Fruit fly (Drosophila melanogaster) whole organism, wandering third instar larva: ENCODE data around the gene CG4701.
"Not testable (repeated sequence)": the region's sequence is repeated elsewhere in the genome, so short reads cannot be mapped to it uniquely, and the experiment has no call there.

ENCODE experiments used
- Abd-B ChIP-seq: fragments of >200 bp; optimal IDR thresholded peaks from 2 replicates; lab custom pipeline; 2017; ENCODE audit warnings: missing biosample characterization, missing genetic modification characterization
- CG32264 ChIP-seq: fragments of 200-800 bp; sonication (Bioruptor generic); optimal IDR thresholded peaks from 2 replicates; lab custom pipeline; 2016; ENCODE audit warnings: missing biosample characterization, missing genetic modification characterization
- CG9705 ChIP-seq: fragments of 200-800 bp; sonication (Bioruptor generic); optimal IDR thresholded peaks from 2 replicates; lab custom pipeline; 2018; ENCODE audit warnings: missing biosample characterization, mild to moderate bottlenecking, missing genetic modification characterization
- CrebA ChIP-seq: fragments of 200-800 bp; sonication (Bioruptor generic); optimal IDR thresholded peaks from 2 replicates; lab custom pipeline; 2016; ENCODE audit warnings: missing biosample characterization, mild to moderate bottlenecking, missing genetic modification characterization, borderline replicate concordance
- GATAd ChIP-seq: sonication (Bioruptor generic); optimal IDR thresholded peaks from 2 replicates; lab custom pipeline; 2016; ENCODE audit warnings: missing biosample characterization, missing genetic modification characterization
- HLH106 ChIP-seq: fragments of 200-800 bp; optimal IDR thresholded peaks from 3 replicates; lab custom pipeline; 2019; ENCODE audit warnings: missing biosample characterization, mild to moderate bottlenecking, missing genetic modification characterization, moderate library complexity
- Hr78 ChIP-seq: fragments of >200 bp; optimal IDR thresholded peaks from 2 replicates; lab custom pipeline; 2017; ENCODE audit warnings: missing biosample characterization, missing genetic modification characterization
- Hr83 ChIP-seq: fragments of 200-300 bp; sonication (Bioruptor generic); optimal IDR thresholded peaks from 2 replicates; lab custom pipeline; 2016; ENCODE audit warnings: missing biosample characterization, mild to moderate bottlenecking, missing genetic modification characterization, moderate library complexity; ENCODE audit not compliant: poor library complexity, severe bottlenecking
- Jra ChIP-seq: sonication (Bioruptor generic); optimal IDR thresholded peaks from 2 replicates; lab custom pipeline; 2016; ENCODE audit warnings: missing biosample characterization, missing genetic modification characterization
- Mio ChIP-seq: sonication (Bioruptor generic); optimal IDR thresholded peaks from 2 replicates; lab custom pipeline; 2016; ENCODE audit warnings: missing biosample characterization, missing genetic modification characterization
- OdsH ChIP-seq: fragments of 200-800 bp; sonication (Bioruptor generic); optimal IDR thresholded peaks from 2 replicates; lab custom pipeline; 2016; ENCODE audit warnings: missing biosample characterization, mild to moderate bottlenecking, missing genetic modification characterization
- Rel ChIP-seq, 2 experiments: fragments of 200-800 bp; sonication (Bioruptor generic) in 1 of 2; optimal IDR thresholded peaks; 2 replicates in 1 of 2; 3 replicates in 1 of 2; lab custom pipeline; 2016 to 2019; ENCODE audit warnings: mild to moderate bottlenecking in 2 of 2, missing biosample characterization in 2 of 2, missing genetic modification characterization in 2 of 2, moderate library complexity in 1 of 2
- Vsx2 ChIP-seq: fragments of 200-300, 225-300 bp; sonication (Bioruptor generic); optimal IDR thresholded peaks from 2 replicates; lab custom pipeline; 2018; ENCODE audit warnings: missing biosample characterization, missing genetic modification characterization; ENCODE audit not compliant: partially characterized antibody
- brk ChIP-seq: fragments of 200-800 bp; sonication (Bioruptor generic); optimal IDR thresholded peaks from 2 replicates; lab custom pipeline; 2016; ENCODE audit warnings: missing biosample characterization, mild to moderate bottlenecking, missing genetic modification characterization
- dl ChIP-seq, 2 experiments: fragments of 175-275, 200-275 bp in 1 of 2; fragments of 200-275 bp in 1 of 2; sonication (Bioruptor generic); optimal IDR thresholded peaks; lab custom pipeline; 2018; ENCODE audit warnings: mild to moderate bottlenecking in 2 of 2, missing biosample characterization in 2 of 2, missing genetic modification characterization in 2 of 2, moderate library complexity in 2 of 2; ENCODE audit not compliant: partially characterized antibody in 2 of 2, insufficient read depth in 1 of 2
- dmrt93B ChIP-seq: fragments of 200-800 bp; sonication (Bioruptor generic); optimal IDR thresholded peaks from 2 replicates; lab custom pipeline; 2018; ENCODE audit warnings: missing biosample characterization, mild to moderate bottlenecking, missing genetic modification characterization
- dsf ChIP-seq: sonication (Bioruptor generic); optimal IDR thresholded peaks from 2 replicates; lab custom pipeline; 2016; ENCODE audit warnings: missing biosample characterization, missing genetic modification characterization, borderline replicate concordance
- ey ChIP-seq: fragments of 200-800 bp; sonication (Bioruptor generic); optimal IDR thresholded peaks from 2 replicates; lab custom pipeline; 2016; ENCODE audit warnings: missing biosample characterization, missing genetic modification characterization
- foxo ChIP-seq, 2 experiments: fragments of 200-800 bp; sonication (Bioruptor generic); optimal IDR thresholded peaks; 2 replicates in 1 of 2; 3 replicates in 1 of 2; lab custom pipeline; 2016 to 2017; ENCODE audit warnings: missing biosample characterization in 2 of 2, missing genetic modification characterization in 2 of 2
- fru ChIP-seq: fragments of 200-800 bp; sonication (Bioruptor generic); optimal IDR thresholded peaks from 3 replicates; lab custom pipeline; 2016; ENCODE audit warnings: missing biosample characterization, mild to moderate bottlenecking, missing genetic modification characterization
- h ChIP-seq: fragments of 200-800 bp; sonication (Bioruptor generic); optimal IDR thresholded peaks from 3 replicates; lab custom pipeline; 2016; ENCODE audit warnings: missing biosample characterization, mild to moderate bottlenecking, missing genetic modification characterization
- jim ChIP-seq: fragments of 175-275, 200-325 bp; sonication (Bioruptor generic); optimal IDR thresholded peaks from 2 replicates; lab custom pipeline; 2016; ENCODE audit warnings: missing biosample characterization, mild to moderate bottlenecking, missing genetic modification characterization
- lola ChIP-seq: fragments of >200 bp; optimal IDR thresholded peaks from 2 replicates; lab custom pipeline; 2017; ENCODE audit warnings: missing biosample characterization, missing genetic modification characterization
- pan ChIP-seq: fragments of >200 bp; optimal IDR thresholded peaks from 2 replicates; lab custom pipeline; 2017
- psq ChIP-seq: fragments of 200-800 bp; sonication (Bioruptor generic); optimal IDR thresholded peaks from 3 replicates; lab custom pipeline; 2017; ENCODE audit warnings: missing biosample characterization, mild to moderate bottlenecking, missing genetic modification characterization, moderate library complexity
- tai ChIP-seq: sonication (Bioruptor generic); optimal IDR thresholded peaks from 2 replicates; lab custom pipeline; 2016; ENCODE audit warnings: missing biosample characterization, missing genetic modification characterization
- woc ChIP-seq: sonication (Bioruptor generic); optimal IDR thresholded peaks from 2 replicates; lab custom pipeline; 2016; ENCODE audit warnings: missing biosample characterization, mild to moderate bottlenecking, missing genetic modification characterization

Gene CG4701

dm6 chr2L:14765608-14766007, at the start of gene CG4701:
Gene CG4701, plus strand, starts transcription at chr2L:14765908.
- no peak for TF ChIP-seq ey
- no peak for TF ChIP-seq Hr78 (GFP tag; lab: Kevin White, UChicago)
- no peak for TF ChIP-seq psq (GFP tag; lab: Kevin White, UChicago)
- TF ChIP-seq tai (GFP tag; lab: Kevin White, UChicago): no peak
- TF ChIP-seq Hr83: no peak
- no peak for TF ChIP-seq Jra
- TF ChIP-seq Vsx2: no peak
- TF ChIP-seq fru (GFP tag; lab: Kevin White, UChicago): no peak
- TF ChIP-seq lola: no peak
- TF ChIP-seq pan (lab: Kevin White, UChicago): no peak
- TF ChIP-seq dsf (GFP tag; lab: Kevin White, UChicago): no peak
- no peak for TF ChIP-seq Rel (GFP tag; optimal IDR thresholded peaks at IDR 0.05; lab: Kevin White, UChicago)
- TF ChIP-seq Rel (tag; optimal IDR thresholded peaks at IDR 0.05; lab: Kevin White, UChicago): no peak
- no peak for TF ChIP-seq OdsH
- no peak for TF ChIP-seq h (GFP tag; lab: Kevin White, UChicago)
- TF ChIP-seq HLH106: no peak
- TF ChIP-seq CrebA (GFP tag; lab: Kevin White, UChicago): no peak
- no peak for TF ChIP-seq CG32264 (GFP tag; lab: Kevin White, UChicago)
- TF ChIP-seq dmrt93B (GFP tag; lab: Kevin White, UChicago): no peak
- no peak for TF ChIP-seq Abd-B

dm6 chr2L:14730077-14730476, 35.6 kb upstream of the CG4701 start, which contains the start of gene CG42685:
Gene CG42685, minus strand, starts transcription at chr2L:14730177.
- TF ChIP-seq dl (GFP tag; optimal IDR thresholded peaks at IDR 0.05; lab: Kevin White, UChicago; ENCODE audit: insufficient read depth in 1 of 2, partially characterized antibody in 2 of 2) (no peak), GATAd (GFP tag; lab: Kevin White, UChicago) (no peak), h (GFP tag; lab: Kevin White, UChicago) (no peak), Mio (no peak), jim (GFP tag; lab: Kevin White, UChicago) (no peak), foxo (GFP tag; optimal IDR thresholded peaks at IDR 0.05; lab: Kevin White, UChicago) (no peak), Hr83 (no peak), tai (GFP tag; lab: Kevin White, UChicago) (no peak), brk (GFP tag; lab: Kevin White, UChicago) (no peak)

dm6 chr2L:14735543-14735942, 30.2 kb upstream of the CG4701 start, which contains the start of gene CG31835:
Gene CG31835, plus strand, starts transcription at chr2L:14735843.
- TF ChIP-seq woc (GFP tag; lab: Kevin White, UChicago); CG9705; Vsx2: not testable (repeated sequence)

- not testable (repeated sequence) for TF ChIP-seq ey; woc (GFP tag; lab: Kevin White, UChicago); brk (GFP tag; lab: Kevin White, UChicago)
- TF ChIP-seq, all 38 proteins: peak for 0; not testable (repeated sequence) for 38
Measured at dm6 chr2L:14737669-14738068, 28.0 kb upstream of the CG4701 start, which contains the start of gene CG31775. Gene CG31775, minus strand, starts transcription at chr2L:14737769.

dm6 chr2L:14739614-14740013, 26.1 kb upstream of the CG4701 start, which contains the start of gene CG42585:
Gene CG42585, plus strand, starts transcription at chr2L:14739914.
- not testable (repeated sequence) for TF ChIP-seq CrebA (GFP tag; lab: Kevin White, UChicago); Jra; jim (GFP tag; lab: Kevin White, UChicago)

dm6 chr2L:14741740-14742139, 24.0 kb upstream of the CG4701 start, which contains the start of gene CG42586:
Gene CG42586, minus strand, starts transcription at chr2L:14741840.
- TF ChIP-seq woc (GFP tag; lab: Kevin White, UChicago); h (GFP tag; lab: Kevin White, UChicago); OdsH: not testable (repeated sequence)
